Worm (Caenorhabditis elegans) whole organism, L4/young adult: Measurements from ENCODE around the gene F48G7.4.

ENCODE experiments used
- W03F9.2 ChIP-seq: fragments of 150-350 bp; optimal IDR thresholded peaks from 2 replicates; lab custom pipeline; 2014; ENCODE audit warnings: missing biosample characterization, missing genetic modification characterization
- dao-5 ChIP-seq: sonication (generic microtip); optimal IDR thresholded peaks from 2 replicates; lab custom pipeline; 2016; ENCODE audit warnings: missing genotype, missing genetic modification characterization, moderate library complexity, missing compliant biosample characterization
- him-1 ChIP-seq: sonication (generic microtip); optimal IDR thresholded peaks from 2 replicates; lab custom pipeline; 2016; ENCODE audit warnings: missing genotype, missing genetic modification reagents, missing genetic modification characterization, missing compliant biosample characterization

ce11 chrV:634855-635254 is 15.6 kb downstream of the F48G7.4 start, which contains the start of gene F48G7.10:
- TF ChIP-seq him-1 (tag; lab: Kevin White, UChicago) (no peak), dao-5 (tag; lab: Kevin White, UChicago) (no peak), W03F9.2 (no peak)
